Worm (Caenorhabditis elegans) whole organism, L2 larva: ENCODE data around the gene sre-19.

Experiments used
- ama-1 ChIP-seq: fragments of 150-350 bp; optimal IDR thresholded peaks from 2 replicates; lab custom pipeline; 2018; ENCODE audit warnings: inconsistent platforms
- ceh-16 ChIP-seq: fragments of 150-350 bp; optimal IDR thresholded peaks from 2 replicates; lab custom pipeline; 2014; ENCODE audit warnings: missing biosample characterization, missing genetic modification characterization
- nhr-11 ChIP-seq: fragments of 150-350 bp; optimal IDR thresholded peaks from 2 replicates; lab custom pipeline; 2014; ENCODE audit warnings: missing biosample characterization, missing genetic modification characterization
- nhr-25 ChIP-seq: fragments of 150-350 bp; sonication (generic microtip); optimal IDR thresholded peaks from 3 replicates; lab custom pipeline; 2014; ENCODE audit warnings: missing biosample characterization, missing genetic modification characterization

- TF ChIP-seq nhr-25 (tag; lab: Kevin White, UChicago) (no peak), nhr-11 (no peak), ama-1 (lab: Kevin White, UChicago) (no peak), ceh-16 (no peak)
Observed at ce11 chrIV:12270392-12270791, 31.6 kb upstream of the sre-19 start, which contains the start of gene C42C1.3.
